Worm (Caenorhabditis elegans): ENCODE measurements around the gene F26D2.13.

Gene F26D2.13

ce11 chrV:16446191-16446590 is 10.8 kb upstream of the F26D2.13 start:
- no peak for TF ChIP-seq nhr-11 (tag; optimal IDR thresholded peaks at IDR 0.05)
- no peak for TF ChIP-seq unc-30 (tag; optimal IDR thresholded peaks at IDR 0.05)
- TF ChIP-seq isw-1 (GFP tag; IDR thresholded peaks at IDR 0.05): no peak
- TF ChIP-seq hlh-17 (GFP tag; optimal IDR thresholded peaks at IDR 0.05; ENCODE audit: borderline replicate concordance): no peak

ce11 chrV:16445676-16446075 is 10.3 kb upstream of the F26D2.13 start, which contains the start of gene T08G3.6:
TSS of gene T08G3.6 (plus strand) at chrV:16445976.
- TF ChIP-seq skn-1 (tag; optimal IDR thresholded peaks at IDR 0.05): no peak
- no peak for TF ChIP-seq ceh-82 (tag; optimal IDR thresholded peaks at IDR 0.05)
- no peak for TF ChIP-seq dsc-1 (tag; optimal IDR thresholded peaks at IDR 0.05)
- TF ChIP-seq lin-13 (GFP tag; optimal IDR thresholded peaks at IDR 0.05): no peak
- no peak for TF ChIP-seq C16A3.4 (tag; optimal IDR thresholded peaks at IDR 0.05)
- TF ChIP-seq lin-35 (GFP tag; optimal IDR thresholded peaks at IDR 0.05): no peak

ce11 chrV:16443626-16444025 is 8.2 kb upstream of the F26D2.13 start, which contains the start of gene srh-141:
TSS of gene srh-141 (plus strand) at chrV:16443926.
- no peak for TF ChIP-seq isw-1 (GFP tag; IDR thresholded peaks at IDR 0.05)
- TF ChIP-seq pag-3 (tag; optimal IDR thresholded peaks at IDR 0.05; ENCODE audit: borderline replicate concordance, insufficient read depth): no peak
- no peak for TF ChIP-seq C16A3.4 (tag; optimal IDR thresholded peaks at IDR 0.05)
- TF ChIP-seq ztf-11 (tag; optimal IDR thresholded peaks at IDR 0.05): no peak
- TF ChIP-seq ces-1 (GFP tag; optimal IDR thresholded peaks at IDR 0.05): no peak
- TF ChIP-seq hlh-17 (GFP tag; optimal IDR thresholded peaks at IDR 0.05; ENCODE audit: borderline replicate concordance): no peak
- no peak for TF ChIP-seq nhr-19 (GFP tag; conservative IDR thresholded peaks at IDR 0.05)
- no peak for TF ChIP-seq ceh-8 (GFP tag; optimal IDR thresholded peaks at IDR 0.05)
- no peak for TF ChIP-seq efl-3 (GFP tag; optimal IDR thresholded peaks at IDR 0.05)
- TF ChIP-seq mef-2 (tag; optimal IDR thresholded peaks at IDR 0.05): no peak
- TF ChIP-seq Y116A8C.19 (tag; optimal IDR thresholded peaks at IDR 0.05; ENCODE audit: borderline replicate concordance): no peak
- TF ChIP-seq nhr-76 (tag; optimal IDR thresholded peaks at IDR 0.05): no peak

- no peak for TF ChIP-seq lin-35 (GFP tag; optimal IDR thresholded peaks at IDR 0.05)
Measured at ce11 chrV:16437546-16437945, 2.1 kb upstream of the F26D2.13 start, which contains the start of gene F26D2.15. TSS of gene F26D2.15 (plus strand) at chrV:16437846.

- TF ChIP-seq lir-3 (tag; optimal IDR thresholded peaks at IDR 0.05; ENCODE audit: poor library complexity) (no peak), xbp-1 (tag; optimal IDR thresholded peaks at IDR 0.05) (no peak), zip-4 (GFP tag; optimal IDR thresholded peaks at IDR 0.05) (no peak), C04F5.9 (tag; optimal IDR thresholded peaks at IDR 0.05) (no peak), blmp-1 (tag; optimal IDR thresholded peaks at IDR 0.05) (no peak), fkh-4 (tag; optimal IDR thresholded peaks at IDR 0.05; ENCODE audit: borderline replicate concordance) (no peak), unc-62 (GFP tag; optimal IDR thresholded peaks at IDR 0.05) (no peak), aha-1 (tag; optimal IDR thresholded peaks at IDR 0.05) (no peak), efl-1 (optimal IDR thresholded peaks at IDR 0.05) (no peak), efl-1 (GFP tag; optimal IDR thresholded peaks at IDR 0.05 in 1 of 2) (no peak), fkh-8 (tag; optimal IDR thresholded peaks at IDR 0.05) (no peak), egl-27 (tag; optimal IDR thresholded peaks at IDR 0.05) (no peak), tbx-2 (tag; optimal IDR thresholded peaks at IDR 0.05) (no peak), elt-3 (tag; optimal IDR thresholded peaks at IDR 0.05) (no peak), ceh-63 (GFP tag; optimal IDR thresholded peaks at IDR 0.05) (no peak), nhr-76 (tag; optimal IDR thresholded peaks at IDR 0.05) (no peak), alr-1 (tag; optimal IDR thresholded peaks at IDR 0.05; ENCODE audit: borderline replicate concordance) (no peak), sup-37 (GFP tag; optimal IDR thresholded peaks at IDR 0.05) (no peak), dsc-1 (tag; optimal IDR thresholded peaks at IDR 0.05) (no peak), C16A3.4 (tag; optimal IDR thresholded peaks at IDR 0.05) (no peak)
Measured at ce11 chrV:16433471-16433870, 1.9 kb downstream of the F26D2.13 start, which contains the start of gene clec-234. TSS of gene clec-234 (minus strand) at chrV:16433571.
